Worm (Caenorhabditis elegans) whole organism, early embryonic: ENCODE measurements around the gene C36E8.4.

Source experiments
- B0310.2 ChIP-seq: sonication (generic microtip); optimal IDR thresholded peaks from 2 replicates; lab custom pipeline; 2016; ENCODE audit warnings: mild to moderate bottlenecking, missing genetic modification characterization, missing compliant biosample characterization
- F13C5.2 ChIP-seq: sonication (generic microtip); optimal IDR thresholded peaks from 2 replicates; lab custom pipeline; 2017; ENCODE audit warnings: mild to moderate bottlenecking, missing genetic modification characterization, inconsistent platforms, missing compliant biosample characterization
- ama-1 ChIP-seq: fragments of 150-350 bp; optimal IDR thresholded peaks from 2 replicates; lab custom pipeline; 2014
- ceh-13 ChIP-seq: fragments of 200-800 bp; sonication (Bioruptor generic); optimal IDR thresholded peaks from 2 replicates; lab custom pipeline; 2018; ENCODE audit warnings: mild to moderate bottlenecking, missing genetic modification characterization, missing compliant biosample characterization
- ets-7 ChIP-seq: sonication (generic microtip); optimal IDR thresholded peaks from 2 replicates; lab custom pipeline; 2016; ENCODE audit warnings: missing genotype, missing genetic modification characterization, missing compliant biosample characterization
- hmbx-1 ChIP-seq: sonication (generic microtip); optimal IDR thresholded peaks from 2 replicates; lab custom pipeline; 2016; ENCODE audit warnings: mild to moderate bottlenecking, missing genetic modification characterization, missing compliant biosample characterization
- hnd-1 ChIP-seq: sonication (generic microtip); optimal IDR thresholded peaks from 2 replicates; lab custom pipeline; 2016; ENCODE audit warnings: missing genetic modification characterization, missing compliant biosample characterization
- scrt-1 ChIP-seq: fragments of 200-800 bp; sonication (Bioruptor generic); IDR thresholded peaks from 2 replicates; pipeline ENCODE4 v1.3.6; 2022; ENCODE audit warnings: missing genetic modification characterization, missing compliant biosample characterization
- sea-1 ChIP-seq: fragments of 200-800 bp; sonication (Bioruptor generic); conservative IDR thresholded peaks from 2 replicates; pipeline ENCODE4 v1.3.6; 2022; ENCODE audit warnings: missing genetic modification characterization, missing compliant biosample characterization
- tbx-11 ChIP-seq: fragments of 200-800 bp; sonication (Bioruptor generic); IDR thresholded peaks from 2 replicates; pipeline ENCODE4 v1.3.6; 2022; ENCODE audit warnings: missing genetic modification characterization, missing compliant biosample characterization
- tbx-37 ChIP-seq: fragments of 200-800 bp; sonication (Bioruptor generic); conservative IDR thresholded peaks from 2 replicates; pipeline ENCODE4 v1.3.6; 2022; ENCODE audit warnings: missing genetic modification reagents, missing genetic modification characterization, missing compliant biosample characterization
- tra-4 ChIP-seq: sonication (generic microtip); optimal IDR thresholded peaks from 2 replicates; lab custom pipeline; 2017; ENCODE audit warnings: missing genetic modification characterization, missing compliant biosample characterization

DNA sequence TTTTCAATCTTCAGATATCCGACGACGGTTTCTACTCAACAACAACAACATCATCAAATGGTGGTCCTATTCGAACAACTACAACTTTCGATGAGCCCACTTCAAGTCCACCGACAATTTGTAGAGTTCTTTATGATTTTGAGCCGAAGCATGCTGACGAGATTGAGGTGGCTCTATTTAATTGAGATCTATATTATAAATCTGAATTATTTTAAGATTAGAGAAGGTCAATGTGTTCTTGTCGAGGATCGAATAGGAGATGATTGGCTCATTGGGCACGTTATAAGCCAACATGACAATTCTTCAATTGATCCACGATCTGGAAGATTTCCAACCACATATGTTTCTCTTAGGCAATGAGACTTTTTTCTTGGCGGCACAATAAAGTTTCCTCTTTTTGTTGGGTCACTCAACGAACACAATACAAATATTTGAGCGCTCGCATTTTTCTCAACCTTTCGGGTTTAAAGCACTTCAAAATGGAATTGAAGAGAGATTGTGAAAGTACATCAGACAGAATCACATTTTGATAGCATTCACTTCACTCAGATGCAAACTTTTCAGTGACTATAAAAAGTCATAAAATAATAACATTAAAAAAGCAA lies 3.3 kb downstream of the C36E8.4 start:
- TF ChIP-seq ama-1 (lab: Kevin White, UChicago): peak; percentile 38
- no peak for TF ChIP-seq hmbx-1 (tag; lab: Kevin White, UChicago)
- no peak for TF ChIP-seq scrt-1 (GFP tag; lab: Robert Waterston, UW)
- TF ChIP-seq sea-1: no peak
- TF ChIP-seq tbx-11 (GFP tag; lab: Robert Waterston, UW): no peak
- TF ChIP-seq ceh-13: no peak
- TF ChIP-seq F13C5.2 (tag; lab: Kevin White, UChicago): no peak
- TF ChIP-seq tbx-37 (GFP tag; lab: Robert Waterston, UW): no peak
- no peak for TF ChIP-seq ets-7
- no peak for TF ChIP-seq B0310.2 (tag; lab: Kevin White, UChicago)
- TF ChIP-seq hnd-1 (tag; lab: Kevin White, UChicago): no peak
- no peak for TF ChIP-seq tra-4
